Worm (Caenorhabditis elegans) whole organism, mixed stage, embryonic: ENCODE data around the gene eri-5.
A peak's percentile ranks its signal among the peaks of the same experiment; 100 is the strongest.

Experiments
- M03D4.4 ChIP-seq: sonication (generic microtip); optimal IDR thresholded peaks from 2 replicates; lab custom pipeline; 2017; ENCODE audit warnings: mild to moderate bottlenecking, missing genetic modification characterization, missing compliant biosample characterization
- bed-3 ChIP-seq: fragments of 200-800 bp; sonication (Bioruptor generic); optimal IDR thresholded peaks from 3 replicates; lab custom pipeline; 2018; ENCODE audit warnings: mild to moderate bottlenecking, missing genetic modification characterization, moderate library complexity, missing compliant biosample characterization
- blmp-1 ChIP-seq: fragments of 150-350 bp; optimal IDR thresholded peaks from 2 replicates; lab custom pipeline; 2014; ENCODE audit warnings: missing biosample characterization, missing genetic modification characterization
- ceh-39 ChIP-seq: fragments of 150-350 bp; optimal IDR thresholded peaks from 2 replicates; lab custom pipeline; 2014; ENCODE audit warnings: missing biosample characterization, missing genetic modification characterization
- ceh-43 ChIP-seq: fragments of 200-800 bp; sonication (Bioruptor generic); optimal IDR thresholded peaks from 2 replicates; lab custom pipeline; 2018; ENCODE audit warnings: mild to moderate bottlenecking, missing genetic modification characterization, moderate library complexity, missing compliant biosample characterization
- ceh-83 ChIP-seq: fragments of 200-800 bp; sonication (Bioruptor generic); optimal IDR thresholded peaks from 2 replicates; lab custom pipeline; 2018; ENCODE audit warnings: mild to moderate bottlenecking, missing genetic modification characterization, missing compliant biosample characterization
- ces-1 ChIP-seq: fragments of 150-350 bp; optimal IDR thresholded peaks from 2 replicates; lab custom pipeline; 2014; ENCODE audit warnings: missing biosample characterization, missing genetic modification reagents, missing genetic modification characterization
- cnd-1 ChIP-seq: fragments of 200-800 bp; sonication (Bioruptor generic); optimal IDR thresholded peaks from 2 replicates; lab custom pipeline; 2018; ENCODE audit warnings: mild to moderate bottlenecking, missing genetic modification characterization, missing compliant biosample characterization
- drap-1 ChIP-seq: fragments of 200-800 bp; sonication (Bioruptor generic); optimal IDR thresholded peaks from 3 replicates; lab custom pipeline; 2018; ENCODE audit warnings: mild to moderate bottlenecking, missing genetic modification characterization, missing compliant biosample characterization
- elt-1 ChIP-seq: sonication (generic microtip); optimal IDR thresholded peaks from 2 replicates; lab custom pipeline; 2017; ENCODE audit warnings: missing genetic modification characterization, mild to moderate bottlenecking, missing compliant biosample characterization, antibody characterized with exemption, moderate library complexity, borderline replicate concordance; ENCODE audit not compliant: insufficient read depth
- elt-3 ChIP-seq: fragments of 150-350 bp; optimal IDR thresholded peaks from 2 replicates; lab custom pipeline; 2014; ENCODE audit warnings: missing biosample characterization, missing genetic modification characterization
- flh-1 ChIP-seq: fragments of 200-800 bp; sonication (Bioruptor generic); optimal IDR thresholded peaks from 2 replicates; lab custom pipeline; 2018; ENCODE audit warnings: mild to moderate bottlenecking, missing genetic modification characterization, moderate library complexity, missing compliant biosample characterization
- ham-2 ChIP-seq: fragments of 200-800 bp; sonication (Bioruptor generic); optimal IDR thresholded peaks from 2 replicates; lab custom pipeline; 2018; ENCODE audit warnings: mild to moderate bottlenecking, missing genetic modification characterization, missing compliant biosample characterization
- hlh-1 ChIP-seq: fragments of 150-350 bp; optimal IDR thresholded peaks from 2 replicates; lab custom pipeline; 2014; ENCODE audit warnings: missing biosample characterization, missing genetic modification reagents, missing genetic modification characterization
- lin-13 ChIP-seq: fragments of 150-350 bp; optimal IDR thresholded peaks from 2 replicates; lab custom pipeline; 2014; ENCODE audit warnings: missing biosample characterization, missing genetic modification characterization
- lin-32 ChIP-seq: fragments of 200-800 bp; sonication (Bioruptor generic); optimal IDR thresholded peaks from 2 replicates; lab custom pipeline; 2018; ENCODE audit warnings: mild to moderate bottlenecking, missing genetic modification characterization, missing compliant biosample characterization
- lsy-2 ChIP-seq: fragments of 150-350 bp; optimal IDR thresholded peaks from 2 replicates; lab custom pipeline; 2014; ENCODE audit warnings: missing biosample characterization, missing genetic modification characterization
- mab-5 ChIP-seq: fragments of 150-350 bp; optimal IDR thresholded peaks from 2 replicates; lab custom pipeline; 2014; ENCODE audit warnings: missing biosample characterization, missing genetic modification characterization
- mep-1 ChIP-seq: fragments of 150-350 bp; optimal IDR thresholded peaks from 2 replicates; lab custom pipeline; 2017; ENCODE audit warnings: missing biosample characterization, missing genetic modification reagents, missing genetic modification characterization, inconsistent platforms
- mls-2 ChIP-seq: sonication (generic microtip); optimal IDR thresholded peaks from 2 replicates; lab custom pipeline; 2016; ENCODE audit warnings: mild to moderate bottlenecking, missing genetic modification characterization, moderate library complexity, missing compliant biosample characterization
- nhr-12 ChIP-seq: fragments of 150-350 bp; optimal IDR thresholded peaks from 2 replicates; lab custom pipeline; 2014; ENCODE audit warnings: missing biosample characterization, missing genetic modification characterization
- nhr-2 ChIP-seq: fragments of 150-350 bp; optimal IDR thresholded peaks from 2 replicates; lab custom pipeline; 2014; ENCODE audit warnings: missing biosample characterization, missing genetic modification characterization
- nhr-237 ChIP-seq: fragments of 150-350 bp; optimal IDR thresholded peaks from 2 replicates; lab custom pipeline; 2014; ENCODE audit warnings: missing biosample characterization, missing genetic modification characterization
- nhr-28 ChIP-seq: fragments of 150-350 bp; optimal IDR thresholded peaks from 2 replicates; lab custom pipeline; 2014; ENCODE audit warnings: missing biosample characterization, missing genetic modification characterization
- nhr-76 ChIP-seq: sonication (generic microtip); optimal IDR thresholded peaks from 2 replicates; lab custom pipeline; 2017; ENCODE audit warnings: missing biosample characterization, missing genetic modification characterization
- pha-4 ChIP-seq: fragments of 150-350 bp; optimal IDR thresholded peaks from 2 replicates; lab custom pipeline; 2018; ENCODE audit warnings: missing biosample characterization, missing genetic modification reagents, missing genetic modification characterization
- sem-2 ChIP-seq: fragments of 200-800 bp; sonication (Bioruptor generic); optimal IDR thresholded peaks from 2 replicates; lab custom pipeline; 2018; ENCODE audit warnings: mild to moderate bottlenecking, missing genetic modification characterization, missing compliant biosample characterization
- snpc-4 ChIP-seq: fragments of 150-350 bp; optimal IDR thresholded peaks from 2 replicates; lab custom pipeline; 2014; ENCODE audit warnings: missing biosample characterization, missing genetic modification characterization
- sptf-1 ChIP-seq: sonication (generic microtip); optimal IDR thresholded peaks from 2 replicates; lab custom pipeline; 2017; ENCODE audit warnings: mild to moderate bottlenecking, missing genetic modification characterization, moderate library complexity, missing compliant biosample characterization
- tbx-8 ChIP-seq: fragments of 200-800 bp; sonication (Bioruptor generic); optimal IDR thresholded peaks from 2 replicates; lab custom pipeline; 2018; ENCODE audit warnings: mild to moderate bottlenecking, missing genetic modification characterization, moderate library complexity, missing compliant biosample characterization
- unc-120 ChIP-seq: sonication (generic microtip); optimal IDR thresholded peaks from 2 replicates; lab custom pipeline; 2017; ENCODE audit warnings: missing genetic modification characterization, missing compliant biosample characterization; ENCODE audit not compliant: poor library complexity, severe bottlenecking
- unc-39 ChIP-seq: fragments of 150-350 bp; optimal IDR thresholded peaks from 2 replicates; lab custom pipeline; 2014; ENCODE audit warnings: missing biosample characterization, missing genetic modification characterization
- unc-62 ChIP-seq: fragments of 150-350 bp; optimal IDR thresholded peaks from 2 replicates; lab custom pipeline; 2014; ENCODE audit warnings: missing biosample characterization, missing genetic modification reagents, missing genetic modification characterization
- zip-8 ChIP-seq: fragments of 150-350 bp; optimal IDR thresholded peaks from 2 replicates; lab custom pipeline; 2014; ENCODE audit warnings: missing biosample characterization, missing genetic modification characterization
- ztf-11 ChIP-seq: fragments of 150-350 bp; optimal IDR thresholded peaks from 2 replicates; lab custom pipeline; 2014; ENCODE audit warnings: missing biosample characterization, missing genetic modification characterization

The eri-5 gene

ce11 chrIV:2390804-2391203, at the start of gene eri-5:
TSS of gene eri-5 (plus strand) at chrIV:2390821.
- TF ChIP-seq ceh-43 (GFP tag; lab: Kevin White, UChicago) (no peak), M03D4.4 (tag; lab: Kevin White, UChicago) (no peak), pha-4 (tag; lab: Kevin White, UChicago) (no peak), nhr-76 (tag; lab: Kevin White, UChicago) (no peak), elt-1 (tag; lab: Kevin White, UChicago) (no peak), hlh-1 (no peak)

- TF ChIP-seq mep-1 (tag; lab: Kevin White, UChicago) (peak; percentile 28), lin-13 (tag; lab: Kevin White, UChicago) (peak; percentile 13), ces-1 (GFP tag; lab: Kevin White, UChicago) (peak; percentile 81), ham-2 (no peak), elt-3 (tag; lab: Kevin White, UChicago) (no peak), ztf-11 (no peak)
- TF ChIP-seq, all 35 proteins: peak for 3
Measured at ce11 chrIV:2348862-2349321, 41.7 kb upstream of the eri-5 start, which contains the start of the genes ppgn-1 and tftc-1. TSS of gene ppgn-1 (minus strand) at chrIV:2348912. TSS of gene tftc-1 (plus strand) at chrIV:2349271.

- no peak for TF ChIP-seq ztf-11
- TF ChIP-seq lin-13 (tag; lab: Kevin White, UChicago): no peak
Measured at ce11 chrIV:2383713-2384112, 6.9 kb upstream of the eri-5 start, which contains the start of gene Y38F2AR.3. TSS of gene Y38F2AR.3 (plus strand) at chrIV:2384013.

- TF ChIP-seq mls-2 (tag; lab: Kevin White, UChicago): no peak
Measured at ce11 chrIV:2387970-2388705, 2.5 kb upstream of the eri-5 start, which contains the start of gene sec-61.B. TSS of gene sec-61.B (minus strand) at chrIV:2388675.

- TF ChIP-seq lin-13 (tag; lab: Kevin White, UChicago) (peak; percentile 99), blmp-1 (tag; lab: Kevin White, UChicago) (no peak), unc-120 (tag; lab: Kevin White, UChicago) (peak; percentile 72), elt-1 (tag; lab: Kevin White, UChicago) (no peak), drap-1 (GFP tag; lab: Kevin White, UChicago) (peak; percentile 76), snpc-4 (tag; lab: Kevin White, UChicago) (no peak), mep-1 (tag; lab: Kevin White, UChicago) (peak; percentile 93), flh-1 (GFP tag; lab: Kevin White, UChicago) (no peak), ces-1 (GFP tag; lab: Kevin White, UChicago) (peak; percentile 53), M03D4.4 (tag; lab: Kevin White, UChicago) (peak; percentile 82), zip-8 (tag; lab: Kevin White, UChicago) (no peak), ham-2 (peak; percentile 72), ceh-83 (GFP tag; lab: Kevin White, UChicago) (no peak), elt-3 (tag; lab: Kevin White, UChicago) (peak; percentile 53), lsy-2 (peak; percentile 93), pha-4 (tag; lab: Kevin White, UChicago) (peak; percentile 99), lin-32 (GFP tag; lab: Kevin White, UChicago) (no peak), bed-3 (GFP tag; lab: Kevin White, UChicago) (no peak), nhr-237 (tag; lab: Kevin White, UChicago) (peak; percentile 93), nhr-2 (tag; lab: Kevin White, UChicago) (peak; percentile 14), sptf-1 (peak; percentile 80), tbx-8 (GFP tag; lab: Kevin White, UChicago) (peak; percentile 16), ztf-11 (peak; percentile 32), ceh-39 (tag; lab: Kevin White, UChicago) (peak; percentile 74), nhr-28 (tag; lab: Kevin White, UChicago) (no peak), hlh-1 (peak; percentile 46), mab-5 (tag; lab: Kevin White, UChicago) (no peak), unc-39 (tag; lab: Kevin White, UChicago) (no peak), mls-2 (tag; lab: Kevin White, UChicago) (peak; percentile 34), nhr-12 (tag; lab: Kevin White, UChicago) (peak; percentile 76), unc-62 (peak; percentile 58), nhr-76 (tag; lab: Kevin White, UChicago) (no peak), cnd-1 (tag; lab: Kevin White, UChicago) (peak; percentile 78), ceh-43 (GFP tag; lab: Kevin White, UChicago) (peak; percentile 25), sem-2 (GFP tag; lab: Kevin White, UChicago) (no peak)
Measured at ce11 chrIV:2388949-2389495, 1.6 kb upstream of the eri-5 start, which contains the start of gene trap-3. TSS of gene trap-3 (plus strand) at chrIV:2389445.
